1 fruit fly cellular context compared by ENCODE assay signal in genomic region chr3L:11210517-11210916, dm6.
TF ChIP-seq lines count a peak whose summit lies in the region.

Gene Ube3a (minus strand): TSS chr3L:11210583.
Gene CG7600 (plus strand): TSS chr3L:11210786.

TF ChIP-seq in whole organism, embryonic, 481 proteins besides CTCF, POLR2A, EP300 and RAD21 (continued from another document):
- TF ChIP-seq CG13287 (GFP tag; IDR thresholded peaks at IDR 0.05; lab: Robert Waterston, UW; ENCODE audit: partially characterized antibody) (peak; percentile 100), rib (GFP tag; IDR thresholded peaks at IDR 0.05; lab: Robert Waterston, UW) (no peak), stc (GFP tag; IDR thresholded peaks at IDR 0.05; lab: Robert Waterston, UW) (no peak), CG5180 (GFP tag; optimal IDR thresholded peaks at IDR 0.05; lab: Kevin White, UChicago) (no peak), Adf1 (GFP tag; IDR thresholded peaks at IDR 0.05; lab: Robert Waterston, UW) (peak; percentile 46; the same call in 1 of the 2 replicates), Atf3 (GFP tag; optimal IDR thresholded peaks at IDR 0.05; lab: Kevin White, UChicago) (peak; percentile 48), CG7963 (GFP tag; IDR thresholded peaks at IDR 0.05; lab: Robert Waterston, UW; ENCODE audit: partially characterized antibody) (peak; percentile 100), CG2116 (GFP tag; optimal IDR thresholded peaks at IDR 0.05; lab: Kevin White, UChicago) (peak; percentile 94), jing (GFP tag; optimal IDR thresholded peaks at IDR 0.05; lab: Kevin White, UChicago) (no peak), sc (optimal IDR thresholded peaks at IDR 0.05; lab: Kevin White, UChicago) (no peak), sc (GFP tag; optimal IDR thresholded peaks at IDR 0.05; lab: Kevin White, UChicago) (no peak), dimm (GFP tag; IDR thresholded peaks at IDR 0.05; lab: Robert Waterston, UW) (no peak), Xbp1 (GFP tag; optimal IDR thresholded peaks at IDR 0.05; lab: Kevin White, UChicago) (peak; percentile 47), CG1792 (GFP tag; optimal IDR thresholded peaks at IDR 0.05; lab: Kevin White, UChicago) (no peak), lov (optimal IDR thresholded peaks at IDR 0.05; lab: Kevin White, UChicago) (no peak), lov (GFP tag; IDR thresholded peaks at IDR 0.05; lab: Robert Waterston, UW) (no peak), bigmax (GFP tag; optimal IDR thresholded peaks at IDR 0.05; lab: Kevin White, UChicago) (no peak), Fer1 (GFP tag; optimal IDR thresholded peaks at IDR 0.05; lab: Kevin White, UChicago) (peak; percentile 69), CG2678 (tag; optimal IDR thresholded peaks at IDR 0.05; lab: Kevin White, UChicago) (peak; percentile 45), CG9817 (tag; optimal IDR thresholded peaks at IDR 0.05; lab: Kevin White, UChicago) (peak; percentile 7), kah (GFP tag; optimal IDR thresholded peaks at IDR 0.05; lab: Kevin White, UChicago) (peak; percentile 17), wdn (GFP tag; IDR thresholded peaks at IDR 0.05; lab: Robert Waterston, UW) (no peak), eve (GFP tag; optimal IDR thresholded peaks at IDR 0.05; lab: Kevin White, UChicago) (no peak), Antp (GFP tag; optimal IDR thresholded peaks at IDR 0.05; lab: Kevin White, UChicago) (peak; percentile 36), da (GFP tag; optimal IDR thresholded peaks at IDR 0.05; lab: Kevin White, UChicago) (no peak), Drgx (GFP tag; IDR thresholded peaks at IDR 0.05; lab: Robert Waterston, UW) (no peak), Spps (tag; optimal IDR thresholded peaks at IDR 0.05; lab: Kevin White, UChicago) (no peak), CG11093 (GFP tag; IDR thresholded peaks at IDR 0.05; lab: Robert Waterston, UW) (no peak), CG4820 (GFP tag; optimal IDR thresholded peaks at IDR 0.05; lab: Kevin White, UChicago) (peak; percentile 2), sob (GFP tag; IDR thresholded peaks at IDR 0.05; lab: Robert Waterston, UW) (peak; percentile 68), CG10209 (GFP tag; optimal IDR thresholded peaks at IDR 0.05; lab: Kevin White, UChicago) (peak; percentile 5), trh (GFP tag; optimal IDR thresholded peaks at IDR 0.05; lab: Kevin White, UChicago) (no peak), sd (tag; optimal IDR thresholded peaks at IDR 0.05; lab: Kevin White, UChicago) (peak; percentile 84), Dad (GFP tag; optimal IDR thresholded peaks at IDR 0.05; lab: Kevin White, UChicago) (peak; percentile 11)
